Worm (Caenorhabditis elegans) whole organism, L4 larva: ENCODE results near the gene mboa-3.

Experiments
- F10B5.3 ChIP-seq: sonication (generic microtip); optimal IDR thresholded peaks from 2 replicates; lab custom pipeline; 2016; ENCODE audit warnings: mild to moderate bottlenecking, missing genetic modification characterization, missing compliant biosample characterization
- F37D6.2 ChIP-seq: sonication (generic microtip); optimal IDR thresholded peaks from 2 replicates; lab custom pipeline; 2016; ENCODE audit warnings: mild to moderate bottlenecking, missing genetic modification characterization, missing compliant biosample characterization
- F49E8.2 ChIP-seq: sonication (generic microtip); optimal IDR thresholded peaks from 2 replicates; lab custom pipeline; 2016; ENCODE audit warnings: missing compliant biosample characterization, mild to moderate bottlenecking, missing genetic modification characterization, borderline replicate concordance
- Y75B8A.6 ChIP-seq: fragments of 200-800 bp; sonication (Bioruptor generic); IDR thresholded peaks from 2 replicates; pipeline ENCODE4 v1.3.6; 2022; ENCODE audit warnings: missing genetic modification reagents, missing genetic modification characterization, missing compliant biosample characterization
- aha-1 ChIP-seq: fragments of 150-350 bp; peaks from one replicate; lab custom pipeline; 2014; ENCODE audit warnings: missing biosample characterization, missing genetic modification characterization
- aly-2 ChIP-seq: sonication (generic microtip); optimal IDR thresholded peaks from 2 replicates; lab custom pipeline; 2018; ENCODE audit warnings: missing biosample characterization, missing genetic modification characterization
- attf-4 ChIP-seq: sonication (generic microtip); optimal IDR thresholded peaks from 3 replicates; lab custom pipeline; 2017; ENCODE audit warnings: missing biosample characterization, missing genetic modification characterization
- ceh-44 ChIP-seq: fragments of 200-800 bp; sonication (Bioruptor generic); IDR thresholded peaks from 2 replicates; pipeline ENCODE4 v1.3.6; 2022; ENCODE audit warnings: missing genetic modification reagents, missing genetic modification characterization, missing compliant biosample characterization
- cey-2 ChIP-seq: sonication (generic microtip); optimal IDR thresholded peaks from 3 replicates; lab custom pipeline; 2017; ENCODE audit warnings: missing genetic modification characterization, mild to moderate bottlenecking, missing compliant biosample characterization, antibody characterized with exemption, borderline replicate concordance; ENCODE audit not compliant: insufficient read depth
- daf-12 ChIP-seq: fragments of 150-350 bp; optimal IDR thresholded peaks from 2 replicates; lab custom pipeline; 2014; ENCODE audit warnings: missing biosample characterization, missing genetic modification reagents, missing genetic modification characterization
- daf-16 ChIP-seq, 3 experiments: sonication (generic microtip); optimal IDR thresholded peaks; 2 replicates each; lab custom pipeline; 2016 to 2017; ENCODE audit warnings: missing genetic modification characterization in 3 of 3, missing genetic modification reagents in 3 of 3, mild to moderate bottlenecking in 2 of 3, missing compliant biosample characterization in 2 of 3, missing biosample characterization in 1 of 3, moderate library complexity in 1 of 3
- daf-19 ChIP-seq: fragments of 200-800 bp; sonication (Bioruptor generic); conservative IDR thresholded peaks from 2 replicates; pipeline ENCODE4 v1.3.6; 2022; ENCODE audit warnings: missing genetic modification characterization, missing compliant biosample characterization
- dmd-8 ChIP-seq: fragments of 200-800 bp; sonication (Bioruptor generic); IDR thresholded peaks from 2 replicates; pipeline ENCODE4 v1.3.6; 2022; ENCODE audit warnings: missing genetic modification characterization, missing compliant biosample characterization
- dmd-9 ChIP-seq: fragments of 200-800 bp; sonication (Bioruptor generic); IDR thresholded peaks from 2 replicates; pipeline ENCODE4 v1.3.6; 2022; ENCODE audit warnings: missing genetic modification reagents, missing genetic modification characterization, missing compliant biosample characterization
- dve-1 ChIP-seq: sonication (generic microtip); optimal IDR thresholded peaks from 2 replicates; lab custom pipeline; 2017; ENCODE audit warnings: antibody characterized with exemption, mild to moderate bottlenecking, missing genetic modification characterization, missing compliant biosample characterization; ENCODE audit not compliant: insufficient read depth
- fkh-10 ChIP-seq: fragments of 150-350 bp; optimal IDR thresholded peaks from 2 replicates; lab custom pipeline; 2014; ENCODE audit warnings: missing biosample characterization, missing genetic modification reagents, missing genetic modification characterization
- hif-1 ChIP-seq, 2 experiments: sonication (generic microtip); optimal IDR thresholded peaks; 2 replicates each; lab custom pipeline; 2016 to 2017; ENCODE audit warnings: missing compliant biosample characterization in 2 of 2, missing genetic modification characterization in 2 of 2, missing genetic modification reagents in 2 of 2, missing genotype in 2 of 2, mild to moderate bottlenecking in 1 of 2
- hlh-30 ChIP-seq: sonication (generic microtip); optimal IDR thresholded peaks from 2 replicates; lab custom pipeline; 2017; ENCODE audit warnings: antibody characterized with exemption, mild to moderate bottlenecking, missing genetic modification characterization, missing compliant biosample characterization; ENCODE audit not compliant: insufficient read depth
- lin-1 ChIP-seq: fragments of 200-800 bp; sonication (Bioruptor generic); IDR thresholded peaks from 2 replicates; pipeline ENCODE4 v1.3.6; 2022; ENCODE audit warnings: missing genetic modification reagents, missing genetic modification characterization, missing compliant biosample characterization
- lsy-2 ChIP-seq, 2 experiments: fragments of 150-350 bp in 1 of 2; sonication (generic microtip) in 1 of 2; optimal IDR thresholded peaks; 2 replicates each; lab custom pipeline; 2014 to 2017; ENCODE audit warnings: missing biosample characterization in 2 of 2, missing genetic modification characterization in 2 of 2
- mdl-1 ChIP-seq, 2 experiments: fragments of 150-350 bp in 1 of 2; sonication (generic microtip) in 1 of 2; optimal IDR thresholded peaks; 2 replicates each; lab custom pipeline; 2014 to 2017; ENCODE audit warnings: missing biosample characterization in 2 of 2, missing genetic modification characterization in 2 of 2
- nhr-10 ChIP-seq: fragments of 150-350 bp; optimal IDR thresholded peaks from 2 replicates; lab custom pipeline; 2014; ENCODE audit warnings: missing biosample characterization, missing genetic modification characterization
- nhr-11 ChIP-seq: fragments of 150-350 bp; optimal IDR thresholded peaks from 2 replicates; lab custom pipeline; 2014; ENCODE audit warnings: missing biosample characterization, missing genetic modification characterization
- nhr-237 ChIP-seq: sonication (generic microtip); optimal IDR thresholded peaks from 2 replicates; lab custom pipeline; 2017; ENCODE audit warnings: missing biosample characterization, missing genetic modification characterization
- nhr-28 ChIP-seq: fragments of 150-350 bp; optimal IDR thresholded peaks from 2 replicates; lab custom pipeline; 2014; ENCODE audit warnings: missing biosample characterization, missing genetic modification characterization
- nhr-41 ChIP-seq: fragments of 200-800 bp; sonication (Bioruptor generic); IDR thresholded peaks from 2 replicates; pipeline ENCODE4 v1.3.6; 2022; ENCODE audit warnings: missing genetic modification reagents, missing genetic modification characterization, missing compliant biosample characterization
- nhr-48 ChIP-seq: sonication (generic microtip); optimal IDR thresholded peaks from 2 replicates; lab custom pipeline; 2016; ENCODE audit warnings: mild to moderate bottlenecking, missing genetic modification characterization, missing compliant biosample characterization
- nhr-6 ChIP-seq: fragments of 150-350 bp; optimal IDR thresholded peaks from 2 replicates; lab custom pipeline; 2014; ENCODE audit warnings: missing biosample characterization, missing genetic modification characterization
- nhr-77 ChIP-seq: fragments of 150-350 bp; optimal IDR thresholded peaks from 2 replicates; lab custom pipeline; 2014; ENCODE audit warnings: missing biosample characterization, missing genetic modification characterization
- pqm-1 ChIP-seq: sonication (generic microtip); optimal IDR thresholded peaks from 2 replicates; lab custom pipeline; 2017; ENCODE audit warnings: missing biosample characterization, missing genetic modification characterization
- sdz-12 ChIP-seq: fragments of 200-800 bp; sonication (Bioruptor generic); optimal IDR thresholded peaks from 2 replicates; lab custom pipeline; 2018; ENCODE audit warnings: mild to moderate bottlenecking, missing genetic modification characterization, missing compliant biosample characterization
- set-16 ChIP-seq: fragments of 200-800 bp; sonication (Bioruptor generic); IDR thresholded peaks from 2 replicates; pipeline ENCODE4 v1.3.6; 2022; ENCODE audit warnings: missing genetic modification reagents, missing genetic modification characterization, missing compliant biosample characterization
- skn-1 ChIP-seq: fragments of 150-350 bp; optimal IDR thresholded peaks from 2 replicates; lab custom pipeline; 2014; ENCODE audit warnings: missing biosample characterization, missing genetic modification characterization
- snpc-1.2 ChIP-seq: fragments of 200-800 bp; sonication (Bioruptor generic); IDR thresholded peaks from 2 replicates; pipeline ENCODE4 v1.3.6; 2022; ENCODE audit warnings: missing genetic modification reagents, missing genetic modification characterization, missing compliant biosample characterization
- snpc-4 ChIP-seq: fragments of 150-350 bp; optimal IDR thresholded peaks from 2 replicates; lab custom pipeline; 2014; ENCODE audit warnings: missing biosample characterization, missing genetic modification characterization
- spr-1 ChIP-seq: sonication (generic microtip); optimal IDR thresholded peaks from 2 replicates; lab custom pipeline; 2016; ENCODE audit warnings: mild to moderate bottlenecking, missing genetic modification characterization, missing compliant biosample characterization
- unc-62 ChIP-seq, 3 experiments: fragments of 150-350 bp in 1 of 3; sonication (generic microtip); optimal IDR thresholded peaks in 2 of 3; peaks in 1 of 3; 1 replicate in 1 of 3; 2 replicates in 2 of 3; lab custom pipeline; 2014 to 2017; ENCODE audit warnings: missing biosample characterization in 3 of 3, missing genetic modification characterization in 3 of 3, missing genetic modification reagents in 3 of 3, missing genotype in 1 of 3
- zfp-2 ChIP-seq: sonication (generic microtip); optimal IDR thresholded peaks from 2 replicates; lab custom pipeline; 2016; ENCODE audit warnings: mild to moderate bottlenecking, missing genetic modification characterization, missing compliant biosample characterization
- zfp-3 ChIP-seq: fragments of 200-800 bp; sonication (Bioruptor generic); conservative IDR thresholded peaks from 2 replicates; pipeline ENCODE4 v1.3.6; 2022; ENCODE audit warnings: missing genetic modification reagents, missing genetic modification characterization, missing compliant biosample characterization
- zip-11 ChIP-seq: fragments of 200-800 bp; sonication (Bioruptor generic); IDR thresholded peaks from 2 replicates; pipeline ENCODE4 v1.3.6; 2022; ENCODE audit warnings: missing genetic modification characterization, missing compliant biosample characterization

Gene mboa-3

ce11 chrX:5524260-5524659 lies 1.6 kb upstream of the mboa-3 start (continued):
- TF ChIP-seq F10B5.3 (tag; lab: Kevin White, UChicago) (no peak), aly-2 (no peak)

- TF ChIP-seq F37D6.2 = no peak
- TF ChIP-seq nhr-48 = peak; percentile 15
- TF ChIP-seq daf-12 (tag; lab: Kevin White, UChicago) = no peak
- 0 out of 2 replicates have a peak, but pooled peaks have one; percentile 60 for TF ChIP-seq zfp-3 (GFP tag; lab: Robert Waterston, UW)
- TF ChIP-seq skn-1 (tag; lab: Kevin White, UChicago) = no peak
- peak; percentile 14 for TF ChIP-seq dve-1 (tag; lab: Kevin White, UChicago)
- TF ChIP-seq unc-62 (GFP tag; optimal IDR thresholded peaks at IDR 0.05 in 1 of 2; lab: Kevin White, UChicago) = peak in 1 of 2 experiments; percentile 67
- no peak for TF ChIP-seq unc-62 (tag; optimal IDR thresholded peaks at IDR 0.05; lab: Kevin White, UChicago)
These were observed 3.1 kb downstream of the mboa-3 start for ce11 chrX:5519567-5519966.

ce11 chrX:5518352-5518751 lies 4.3 kb downstream of the mboa-3 start:
- TF ChIP-seq skn-1 (tag; lab: Kevin White, UChicago) (no peak), attf-4 (tag; lab: Kevin White, UChicago) (no peak), nhr-48 (no peak), set-16 (GFP tag; lab: Robert Waterston, UW) (0 out of 2 replicates have a peak, but pooled peaks have one; percentile 16), snpc-1.2 (GFP tag; lab: Robert Waterston, UW) (no peak)

ce11 chrX:5517844-5518243 lies 4.8 kb downstream of the mboa-3 start:
- TF ChIP-seq spr-1 (tag; lab: Kevin White, UChicago) = no peak
- TF ChIP-seq Y75B8A.6 (GFP tag; lab: Robert Waterston, UW) = no peak
- TF ChIP-seq dmd-8 (GFP tag; lab: Robert Waterston, UW) = no peak
- TF ChIP-seq snpc-4 = no peak
- TF ChIP-seq lsy-2 (tag; optimal IDR thresholded peaks at IDR 0.05; lab: Kevin White, UChicago) = no peak
- no peak for TF ChIP-seq nhr-6 (tag; lab: Kevin White, UChicago)
- no peak for TF ChIP-seq fkh-10 (GFP tag; lab: Kevin White, UChicago)
- no peak for TF ChIP-seq nhr-41 (GFP tag; lab: Robert Waterston, UW)
- TF ChIP-seq skn-1 (tag; lab: Kevin White, UChicago) = no peak

- TF ChIP-seq cey-2 (tag; lab: Kevin White, UChicago) (no peak), nhr-11 (tag; lab: Kevin White, UChicago) (no peak), dve-1 (tag; lab: Kevin White, UChicago) (no peak), F49E8.2 (tag; lab: Kevin White, UChicago) (no peak), zfp-2 (tag; lab: Kevin White, UChicago) (no peak), nhr-237 (tag; lab: Kevin White, UChicago) (no peak), aha-1 (no peak), sdz-12 (no peak), ceh-44 (GFP tag; lab: Robert Waterston, UW) (no peak), daf-19 (GFP tag; lab: Robert Waterston, UW) (no peak), lin-1 (no peak)
These were observed 5.6 kb downstream of the mboa-3 start, which contains the start of gene T23F2.5 for ce11 chrX:5517063-5517462. Gene T23F2.5, minus strand, starts transcription at chrX:5517163.

- TF ChIP-seq attf-4 (tag; lab: Kevin White, UChicago) (no peak), mdl-1 (tag; optimal IDR thresholded peaks at IDR 0.05; lab: Kevin White, UChicago) (peak in 1 of 2 experiments; percentile 4), hif-1 (tag; optimal IDR thresholded peaks at IDR 0.05; lab: Kevin White, UChicago) (peak in 1 of 2 experiments; percentile 11), nhr-28 (tag; lab: Kevin White, UChicago) (peak; percentile 12), daf-16 (GFP tag; optimal IDR thresholded peaks at IDR 0.05; lab: Kevin White, UChicago) (no peak), daf-16 (tag; optimal IDR thresholded peaks at IDR 0.05; lab: Kevin White, UChicago) (peak; percentile 47), hlh-30 (tag; lab: Kevin White, UChicago) (peak; percentile 65), nhr-10 (tag; lab: Kevin White, UChicago) (no peak), pqm-1 (peak; percentile 16), ceh-44 (GFP tag; lab: Robert Waterston, UW) (no peak), nhr-77 (tag; lab: Kevin White, UChicago) (no peak), dmd-9 (GFP tag; lab: Robert Waterston, UW) (no peak), unc-62 (GFP tag; optimal IDR thresholded peaks at IDR 0.05 in 1 of 2; lab: Kevin White, UChicago) (peak in 1 of 2 experiments; percentile 39), unc-62 (tag; optimal IDR thresholded peaks at IDR 0.05; lab: Kevin White, UChicago) (no peak), dve-1 (tag; lab: Kevin White, UChicago) (peak; percentile 48), lsy-2 (tag; optimal IDR thresholded peaks at IDR 0.05; lab: Kevin White, UChicago) (no peak), zip-11 (GFP tag; lab: Robert Waterston, UW) (no peak)
These were observed 6.3 kb downstream of the mboa-3 start for ce11 chrX:5516365-5516764.
